Fruit fly (Drosophila melanogaster) whole organism, adult: Measurements from ENCODE around the gene CCT1.
A peak's percentile ranks its signal among the peaks of the same experiment; 100 is the strongest.

ENCODE experiments used
- CG11617 ChIP-seq: fragments of 200-800 bp; sonication (Bioruptor generic); optimal IDR thresholded peaks from 2 replicates; lab custom pipeline; 2017; ENCODE audit warnings: mild to moderate bottlenecking, missing biosample characterization, missing genetic modification reagents, missing genetic modification characterization
- CG33017 ChIP-seq: fragments of 200-800 bp; sonication (Bioruptor generic); optimal IDR thresholded peaks from 2 replicates; lab custom pipeline; 2018; ENCODE audit warnings: missing biosample characterization, mild to moderate bottlenecking, missing genetic modification characterization, moderate library complexity
- CG7045 ChIP-seq: fragments of 200-800 bp; sonication (Bioruptor generic); optimal IDR thresholded peaks from 2 replicates; lab custom pipeline; 2017; ENCODE audit warnings: missing biosample characterization, mild to moderate bottlenecking, missing genetic modification characterization
- CG7101 ChIP-seq: fragments of 200-800 bp; sonication (Bioruptor generic); optimal IDR thresholded peaks from 2 replicates; lab custom pipeline; 2018; ENCODE audit warnings: missing biosample characterization, mild to moderate bottlenecking, missing genetic modification characterization, moderate library complexity
- Clk ChIP-seq: fragments of 200-800 bp; sonication (Bioruptor generic); optimal IDR thresholded peaks from 2 replicates; lab custom pipeline; 2017; ENCODE audit warnings: missing biosample characterization, missing genetic modification characterization
- Hr96 ChIP-seq: fragments of 200-800 bp; sonication (Bioruptor generic); optimal IDR thresholded peaks from 2 replicates; lab custom pipeline; 2016; ENCODE audit warnings: missing biosample characterization, missing genetic modification characterization
- cic ChIP-seq: fragments of 200-800 bp; sonication (Bioruptor generic); optimal IDR thresholded peaks from 2 replicates; lab custom pipeline; 2017; ENCODE audit warnings: missing biosample characterization, mild to moderate bottlenecking, missing genetic modification characterization, moderate library complexity
- cnc ChIP-seq, 2 experiments: fragments of >200 bp; optimal IDR thresholded peaks; 2 replicates each; lab custom pipeline; 2017
- kay ChIP-seq: fragments of 200-800 bp; sonication (Bioruptor generic); peaks from one replicate; lab custom pipeline; 2016; ENCODE audit warnings: missing biosample characterization, missing genetic modification characterization, borderline replicate concordance

- TF ChIP-seq CG33017 (tag; lab: Kevin White, UChicago), result no peak
- no peak for TF ChIP-seq CG7045
- no peak for TF ChIP-seq CG11617 (GFP tag; lab: Kevin White, UChicago)
- peak; percentile 94 for TF ChIP-seq kay (GFP tag; lab: Kevin White, UChicago)
- no peak for TF ChIP-seq Hr96
- no peak for TF ChIP-seq CG7101 (tag; lab: Kevin White, UChicago)
- no peak for TF ChIP-seq Clk (GFP tag; lab: Kevin White, UChicago)
- no peak for TF ChIP-seq cnc (optimal IDR thresholded peaks at IDR 0.05; lab: Kevin White, UChicago)
- no peak for TF ChIP-seq cic (GFP tag; lab: Kevin White, UChicago)
Observed at dm6 chr3R:22487037-22487492, 4.2 kb downstream of the CCT1 start, which contains the start of gene Pfdn5.
